Fruit fly (Drosophila melanogaster): ENCODE data around the gene CG14285.

DNA sequence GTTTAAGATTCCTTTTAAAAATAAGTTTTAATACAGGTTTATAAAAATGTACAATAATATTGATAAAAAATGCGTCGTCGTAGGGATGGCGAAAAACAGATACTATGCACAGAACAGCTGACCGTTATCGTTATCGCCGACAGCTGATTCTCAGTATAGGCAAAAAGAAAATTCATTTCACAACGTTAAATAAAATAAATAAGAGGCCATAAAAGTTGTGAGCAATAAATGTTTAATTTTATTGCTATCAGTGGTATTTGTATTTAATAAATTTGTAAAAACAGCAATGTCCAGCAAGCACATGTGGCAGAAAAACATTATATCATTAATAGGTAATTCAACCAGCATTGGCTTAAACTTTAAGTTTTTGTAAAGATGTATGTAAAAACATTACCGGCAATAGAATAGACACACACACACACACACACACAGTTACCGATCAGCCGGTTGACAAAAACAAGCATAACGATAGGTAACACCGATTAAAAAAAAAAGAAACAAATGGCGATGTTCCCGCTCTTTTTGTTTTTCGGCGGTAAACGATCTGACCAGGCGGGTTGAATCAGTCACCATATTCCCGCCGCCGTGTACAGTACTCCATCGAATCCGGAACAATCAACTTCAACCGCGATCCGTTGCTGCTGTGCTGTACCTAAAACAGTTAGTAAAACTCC is 43.9 kb upstream of the CG14285 start, which contains the start of the genes dnk and Smu1:
- TF ChIP-seq CG14860 (GFP tag; IDR thresholded peaks at IDR 0.05; ENCODE audit: partially characterized antibody) (no peak), dysf (GFP tag; IDR thresholded peaks at IDR 0.05) (no peak), br (optimal IDR thresholded peaks at IDR 0.05) (no peak), hth (optimal IDR thresholded peaks at IDR 0.05) (no peak), fru (optimal IDR thresholded peaks at IDR 0.05) (no peak), CG3163 (GFP tag; optimal IDR thresholded peaks at IDR 0.05) (no peak), CG2678 (tag; optimal IDR thresholded peaks at IDR 0.05) (no peak)

Data from whole organism, embryonic.